In the genomic region with DNA sequence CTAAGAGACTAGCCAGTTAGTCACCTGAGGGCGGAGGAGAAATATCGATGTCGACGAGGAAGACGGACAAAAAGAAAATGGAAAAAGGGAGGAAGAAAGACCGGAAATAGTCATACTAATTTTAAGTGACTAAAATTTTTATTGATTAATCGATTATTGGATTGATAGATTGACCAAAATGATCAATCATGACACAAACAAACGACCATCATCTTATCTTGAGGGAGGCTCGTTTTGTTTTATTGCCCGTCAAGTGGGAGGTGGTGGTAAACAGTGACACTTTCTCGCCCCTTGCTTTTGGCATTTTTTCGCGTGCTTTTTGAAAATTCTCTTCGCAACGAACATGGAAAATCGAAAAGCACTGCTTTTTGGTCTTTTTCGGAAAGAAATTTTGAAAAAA, we compare ENCODE assay signal across 5 worm cellular contexts.
TF ChIP-seq lines count a peak whose summit lies in the region.

No protein-coding gene starts in this region.

TF ChIP-seq in whole organism, L1 larva, 84 proteins besides CTCF, POLR2A, EP300 and RAD21 (continues in another document):
- TF ChIP-seq lin-39 (tag; optimal IDR thresholded peaks at IDR 0.05; lab: Kevin White, UChicago) (no peak), fkh-8 (tag; optimal IDR thresholded peaks at IDR 0.05; lab: Kevin White, UChicago) (no peak), rnt-1 (tag; optimal IDR thresholded peaks at IDR 0.05; lab: Kevin White, UChicago) (no peak), mef-2 (tag; optimal IDR thresholded peaks at IDR 0.05; lab: Kevin White, UChicago) (no peak), egl-13 (tag; optimal IDR thresholded peaks at IDR 0.05; lab: Kevin White, UChicago) (no peak), sox-4 (tag; optimal IDR thresholded peaks at IDR 0.05; lab: Kevin White, UChicago) (no peak), zip-4 (GFP tag; optimal IDR thresholded peaks at IDR 0.05; lab: Kevin White, UChicago) (no peak), elt-3 (tag; optimal IDR thresholded peaks at IDR 0.05; lab: Kevin White, UChicago) (peak in 1 of 6 experiments; percentile 53), ztf-11 (tag; optimal IDR thresholded peaks at IDR 0.05; lab: Kevin White, UChicago) (no peak), jun-1 (tag; optimal IDR thresholded peaks at IDR 0.05; lab: Kevin White, UChicago) (no peak), C34B4.2 (tag; optimal IDR thresholded peaks at IDR 0.05; lab: Kevin White, UChicago) (no peak), nhr-84 (tag; optimal IDR thresholded peaks at IDR 0.05; lab: Kevin White, UChicago) (no peak), mdl-1 (tag; optimal IDR thresholded peaks at IDR 0.05; lab: Kevin White, UChicago) (no peak), nhr-19 (GFP tag; conservative IDR thresholded peaks at IDR 0.05; lab: Robert Waterston, UW) (peak; percentile 20; the same call in 1 of the 2 replicates), zag-1 (tag; optimal IDR thresholded peaks at IDR 0.05; lab: Kevin White, UChicago) (no peak), ceh-63 (GFP tag; optimal IDR thresholded peaks at IDR 0.05; lab: Kevin White, UChicago) (no peak), lin-35 (GFP tag; optimal IDR thresholded peaks at IDR 0.05; lab: Kevin White, UChicago) (peak in 1 of 2 experiments; percentile 38), nhr-47 (tag; optimal IDR thresholded peaks at IDR 0.05; lab: Kevin White, UChicago) (peak; percentile 20)

TF ChIP-seq in whole organism, L2 larva, 48 proteins besides CTCF, POLR2A, EP300 and RAD21:
- TF ChIP-seq sma-3 (GFP tag; optimal IDR thresholded peaks at IDR 0.05; lab: Kevin White, UChicago) (peak; percentile 35), gmeb-1 (tag; optimal IDR thresholded peaks at IDR 0.05; lab: Kevin White, UChicago) (peak; percentile 31), elt-1 (tag; optimal IDR thresholded peaks at IDR 0.05; lab: Kevin White, UChicago) (no peak), crh-2 (tag; optimal IDR thresholded peaks at IDR 0.05; lab: Kevin White, UChicago) (peak; percentile 38), nhr-129 (tag; optimal IDR thresholded peaks at IDR 0.05; lab: Kevin White, UChicago) (peak; percentile 63), fos-1 (tag; optimal IDR thresholded peaks at IDR 0.05; lab: Kevin White, UChicago) (peak; percentile 41)

TF ChIP-seq in whole organism, L3 larva, 47 proteins besides CTCF, POLR2A, EP300 and RAD21 (continues in another document):
- TF ChIP-seq snpc-4 (tag; optimal IDR thresholded peaks at IDR 0.05; lab: Kevin White, UChicago) (no peak), ceh-16 (tag; optimal IDR thresholded peaks at IDR 0.05; lab: Kevin White, UChicago) (no peak), nhr-11 (tag; optimal IDR thresholded peaks at IDR 0.05; lab: Kevin White, UChicago) (no peak), egl-27 (tag; optimal IDR thresholded peaks at IDR 0.05; lab: Kevin White, UChicago) (no peak), aly-2 (tag; optimal IDR thresholded peaks at IDR 0.05; lab: Kevin White, UChicago) (no peak), hmg-11 (tag; optimal IDR thresholded peaks at IDR 0.05; lab: Kevin White, UChicago) (no peak), ceh-28 (tag; optimal IDR thresholded peaks at IDR 0.05; lab: Kevin White, UChicago) (peak; percentile 70), nhr-23 (tag; optimal IDR thresholded peaks at IDR 0.05; lab: Kevin White, UChicago) (no peak), lin-39 (tag; optimal IDR thresholded peaks at IDR 0.05; lab: Kevin White, UChicago) (peak; percentile 28), elt-2 (tag; optimal IDR thresholded peaks at IDR 0.05; lab: Kevin White, UChicago) (peak; percentile 51), elt-1 (tag; optimal IDR thresholded peaks at IDR 0.05; lab: Kevin White, UChicago) (no peak), nhr-12 (tag; optimal IDR thresholded peaks at IDR 0.05; lab: Kevin White, UChicago) (no peak), zag-1 (tag; optimal IDR thresholded peaks at IDR 0.05; lab: Kevin White, UChicago) (no peak), skn-1 (tag; optimal IDR thresholded peaks at IDR 0.05; lab: Kevin White, UChicago) (no peak), pha-4 (tag; optimal IDR thresholded peaks at IDR 0.05; lab: Kevin White, UChicago) (peak; percentile 60), egl-5 (tag; optimal IDR thresholded peaks at IDR 0.05; lab: Kevin White, UChicago) (peak; percentile 88), nhr-67 (tag; optimal IDR thresholded peaks at IDR 0.05; lab: Kevin White, UChicago) (no peak), nhr-237 (tag; optimal IDR thresholded peaks at IDR 0.05; lab: Kevin White, UChicago) (no peak), jun-1 (tag; optimal IDR thresholded peaks at IDR 0.05; lab: Kevin White, UChicago) (no peak), ztf-11 (tag; optimal IDR thresholded peaks at IDR 0.05; lab: Kevin White, UChicago) (no peak), unc-39 (tag; optimal IDR thresholded peaks at IDR 0.05; lab: Kevin White, UChicago) (no peak), nhr-25 (tag; optimal IDR thresholded peaks at IDR 0.05; lab: Kevin White, UChicago) (no peak), unc-62 (GFP tag; optimal IDR thresholded peaks at IDR 0.05; lab: Kevin White, UChicago) (no peak), ZK546.5 (tag; optimal IDR thresholded peaks at IDR 0.05; lab: Kevin White, UChicago) (no peak)

TF ChIP-seq in whole organism, L4 larva, 104 proteins besides CTCF, POLR2A, EP300 and RAD21 (continues in another document):
- TF ChIP-seq nhr-42 (GFP tag; IDR thresholded peaks at IDR 0.05; lab: Robert Waterston, UW) (no peak), lim-7 (GFP tag; IDR thresholded peaks at IDR 0.05; lab: Robert Waterston, UW) (no peak), T20F7.1 (GFP tag; optimal IDR thresholded peaks at IDR 0.05; lab: Kevin White, UChicago) (no peak), ZK546.5 (tag; optimal IDR thresholded peaks at IDR 0.05; lab: Kevin White, UChicago) (no peak), Y75B8A.6 (GFP tag; IDR thresholded peaks at IDR 0.05; lab: Robert Waterston, UW) (no peak), ceh-32 (tag; optimal IDR thresholded peaks at IDR 0.05; lab: Kevin White, UChicago; ENCODE audit: poor library complexity) (no peak), spr-1 (tag; optimal IDR thresholded peaks at IDR 0.05; lab: Kevin White, UChicago) (no peak), skn-1 (tag; optimal IDR thresholded peaks at IDR 0.05; lab: Kevin White, UChicago) (no peak), tag-97 (GFP tag; IDR thresholded peaks at IDR 0.05; lab: Robert Waterston, UW) (no peak), snpc-1.2 (GFP tag; IDR thresholded peaks at IDR 0.05; lab: Robert Waterston, UW) (no peak), dpl-1 (GFP tag; optimal IDR thresholded peaks at IDR 0.05; lab: Kevin White, UChicago) (no peak), cey-2 (tag; optimal IDR thresholded peaks at IDR 0.05; lab: Kevin White, UChicago; ENCODE audit: borderline replicate concordance, insufficient read depth) (no peak), ceh-62 (tag; optimal IDR thresholded peaks at IDR 0.05; lab: Kevin White, UChicago) (no peak), egl-43 (GFP tag; IDR thresholded peaks at IDR 0.05; lab: Robert Waterston, UW) (no peak), fkh-10 (GFP tag; optimal IDR thresholded peaks at IDR 0.05; lab: Kevin White, UChicago) (no peak), dmd-6 (GFP tag; IDR thresholded peaks at IDR 0.05; lab: Robert Waterston, UW) (peak; percentile 69), dve-1 (tag; optimal IDR thresholded peaks at IDR 0.05; lab: Kevin White, UChicago; ENCODE audit: insufficient read depth) (peak; percentile 78), hlh-30 (tag; optimal IDR thresholded peaks at IDR 0.05; lab: Kevin White, UChicago; ENCODE audit: insufficient read depth) (peak; percentile 71), aha-1 (tag; lab: Kevin White, UChicago) (peak; percentile 33), lin-39 (tag; optimal IDR thresholded peaks at IDR 0.05; lab: Kevin White, UChicago) (no peak), fos-1 (tag; optimal IDR thresholded peaks at IDR 0.05; lab: Kevin White, UChicago) (no peak), madf-5 (GFP tag; IDR thresholded peaks at IDR 0.05; lab: Robert Waterston, UW) (no peak), lin-15B (tag; optimal IDR thresholded peaks at IDR 0.05; lab: Kevin White, UChicago) (no peak), zfp-3 (GFP tag; conservative IDR thresholded peaks at IDR 0.05; lab: Robert Waterston, UW) (no peak)

TF ChIP-seq in whole organism, young adult, 124 proteins besides CTCF, POLR2A, EP300 and RAD21 (continues in another document):
- TF ChIP-seq ztf-6 (GFP tag; IDR thresholded peaks at IDR 0.05; lab: Robert Waterston, UW) (no peak), B0336.3 (GFP tag; IDR thresholded peaks at IDR 0.05; lab: Robert Waterston, UW) (0 out of 2 replicates have a peak, but pooled peaks have one; percentile 23), cebp-1 (GFP tag; IDR thresholded peaks at IDR 0.05; lab: Robert Waterston, UW) (no peak), cebp-1 (tag; optimal IDR thresholded peaks at IDR 0.05; lab: Kevin White, UChicago) (peak; percentile 22), cebp-2 (GFP tag; IDR thresholded peaks at IDR 0.05; lab: Robert Waterston, UW) (no peak), let-526 (GFP tag; IDR thresholded peaks at IDR 0.05; lab: Robert Waterston, UW) (no peak), B0019.2 (GFP tag; conservative IDR thresholded peaks at IDR 0.05; lab: Robert Waterston, UW) (no peak), rcor-1 (GFP tag; IDR thresholded peaks at IDR 0.05; lab: Robert Waterston, UW) (no peak), F37B4.10 (GFP tag; IDR thresholded peaks at IDR 0.05; lab: Robert Waterston, UW) (no peak), attf-3 (GFP tag; conservative IDR thresholded peaks at IDR 0.05; lab: Robert Waterston, UW) (no peak), dox-1 (GFP tag; IDR thresholded peaks at IDR 0.05; lab: Robert Waterston, UW) (0 out of 2 replicates have a peak, but pooled peaks have one; percentile 22), tlf-1 (GFP tag; optimal IDR thresholded peaks at IDR 0.05; lab: Kevin White, UChicago) (no peak), egrh-3 (GFP tag; IDR thresholded peaks at IDR 0.05; lab: Robert Waterston, UW) (no peak), mes-4 (tag; optimal IDR thresholded peaks at IDR 0.05; lab: Kevin White, UChicago) (no peak), ztf-25 (GFP tag; IDR thresholded peaks at IDR 0.05; lab: Robert Waterston, UW) (no peak), nfyb-1 (GFP tag; IDR thresholded peaks at IDR 0.05; lab: Robert Waterston, UW) (no peak), Y95B8A.8 (GFP tag; IDR thresholded peaks at IDR 0.05; lab: Robert Waterston, UW) (0 out of 2 replicates have a peak, but pooled peaks have one; percentile 9), ekl-4 (GFP tag; IDR thresholded peaks at IDR 0.05; lab: Robert Waterston, UW) (no peak), ztf-26 (tag; optimal IDR thresholded peaks at IDR 0.05; lab: Kevin White, UChicago) (peak; percentile 19), F10E7.11 (tag; optimal IDR thresholded peaks at IDR 0.05; lab: Kevin White, UChicago) (no peak), hsf-1 (GFP tag; IDR thresholded peaks at IDR 0.05; lab: Robert Waterston, UW) (no peak), snpc-1.3 (tag; optimal IDR thresholded peaks at IDR 0.05; lab: Kevin White, UChicago; ENCODE audit: insufficient read depth) (no peak), athp-1 (tag; optimal IDR thresholded peaks at IDR 0.05; lab: Kevin White, UChicago) (no peak), lin-40 (tag; optimal IDR thresholded peaks at IDR 0.05; lab: Kevin White, UChicago) (peak; percentile 16), hmg-20 (GFP tag; IDR thresholded peaks at IDR 0.05; lab: Robert Waterston, UW) (no peak), unc-62 (GFP tag; optimal IDR thresholded peaks at IDR 0.05; lab: Kevin White, UChicago) (peak; percentile 1), sdz-38 (tag; optimal IDR thresholded peaks at IDR 0.05; lab: Kevin White, UChicago) (no peak), ceh-27 (GFP tag; optimal IDR thresholded peaks at IDR 0.05; lab: Kevin White, UChicago) (peak; percentile 20)
